Worm (Caenorhabditis elegans) whole organism, early embryonic: ENCODE results near the gene rog-1.

Experiments used
- B0310.2 ChIP-seq: sonication (generic microtip); optimal IDR thresholded peaks from 2 replicates; lab custom pipeline; 2016; ENCODE audit warnings: mild to moderate bottlenecking, missing genetic modification characterization, missing compliant biosample characterization
- F13C5.2 ChIP-seq: sonication (generic microtip); optimal IDR thresholded peaks from 2 replicates; lab custom pipeline; 2017; ENCODE audit warnings: mild to moderate bottlenecking, missing genetic modification characterization, inconsistent platforms, missing compliant biosample characterization
- aly-1 ChIP-seq: sonication (generic microtip); optimal IDR thresholded peaks from 2 replicates; lab custom pipeline; 2016; ENCODE audit warnings: missing genetic modification characterization, missing compliant biosample characterization
- ama-1 ChIP-seq: fragments of 150-350 bp; optimal IDR thresholded peaks from 2 replicates; lab custom pipeline; 2014
- ceh-13 ChIP-seq: fragments of 200-800 bp; sonication (Bioruptor generic); optimal IDR thresholded peaks from 2 replicates; lab custom pipeline; 2018; ENCODE audit warnings: mild to moderate bottlenecking, missing genetic modification characterization, missing compliant biosample characterization
- ceh-36 ChIP-seq: sonication (generic microtip); optimal IDR thresholded peaks from 2 replicates; lab custom pipeline; 2016; ENCODE audit warnings: missing genetic modification characterization, inconsistent platforms, missing compliant biosample characterization
- ets-7 ChIP-seq: sonication (generic microtip); optimal IDR thresholded peaks from 2 replicates; lab custom pipeline; 2016; ENCODE audit warnings: missing genotype, missing genetic modification characterization, missing compliant biosample characterization
- flt-1 ChIP-seq: fragments of 200-800 bp; sonication (Bioruptor generic); IDR thresholded peaks from 2 replicates; pipeline ENCODE4 v1.3.6; 2022; ENCODE audit warnings: missing genetic modification characterization, missing compliant biosample characterization
- hmbx-1 ChIP-seq: sonication (generic microtip); optimal IDR thresholded peaks from 2 replicates; lab custom pipeline; 2016; ENCODE audit warnings: mild to moderate bottlenecking, missing genetic modification characterization, missing compliant biosample characterization
- hmg-4 ChIP-seq: fragments of 200-800 bp; sonication (Bioruptor generic); optimal IDR thresholded peaks from 2 replicates; lab custom pipeline; 2018; ENCODE audit warnings: mild to moderate bottlenecking, missing genetic modification characterization, missing compliant biosample characterization
- hnd-1 ChIP-seq: sonication (generic microtip); optimal IDR thresholded peaks from 2 replicates; lab custom pipeline; 2016; ENCODE audit warnings: missing genetic modification characterization, missing compliant biosample characterization
- pes-1 ChIP-seq: fragments of 200-800 bp; sonication (Bioruptor generic); IDR thresholded peaks from 2 replicates; pipeline ENCODE4 v1.3.6; 2022; ENCODE audit warnings: missing genetic modification reagents, missing genetic modification characterization, missing compliant biosample characterization
- scrt-1 ChIP-seq: fragments of 200-800 bp; sonication (Bioruptor generic); IDR thresholded peaks from 2 replicates; pipeline ENCODE4 v1.3.6; 2022; ENCODE audit warnings: missing genetic modification characterization, missing compliant biosample characterization
- sea-1 ChIP-seq: fragments of 200-800 bp; sonication (Bioruptor generic); conservative IDR thresholded peaks from 2 replicates; pipeline ENCODE4 v1.3.6; 2022; ENCODE audit warnings: missing genetic modification characterization, missing compliant biosample characterization
- tbx-11 ChIP-seq: fragments of 200-800 bp; sonication (Bioruptor generic); IDR thresholded peaks from 2 replicates; pipeline ENCODE4 v1.3.6; 2022; ENCODE audit warnings: missing genetic modification characterization, missing compliant biosample characterization
- tbx-37 ChIP-seq: fragments of 200-800 bp; sonication (Bioruptor generic); conservative IDR thresholded peaks from 2 replicates; pipeline ENCODE4 v1.3.6; 2022; ENCODE audit warnings: missing genetic modification reagents, missing genetic modification characterization, missing compliant biosample characterization
- tra-4 ChIP-seq: sonication (generic microtip); optimal IDR thresholded peaks from 2 replicates; lab custom pipeline; 2017; ENCODE audit warnings: missing genetic modification characterization, missing compliant biosample characterization

rog-1 gene

ce11 chrII:1368756-1369155, 6.0 kb downstream of the rog-1 start:
- TF ChIP-seq ets-7 (tag; lab: Kevin White, UChicago) (no peak), scrt-1 (GFP tag; lab: Robert Waterston, UW) (no peak), hnd-1 (tag; lab: Kevin White, UChicago) (no peak), tbx-11 (GFP tag; lab: Robert Waterston, UW) (no peak), F13C5.2 (tag; lab: Kevin White, UChicago) (no peak), pes-1 (GFP tag; lab: Robert Waterston, UW) (no peak), flt-1 (GFP tag; lab: Robert Waterston, UW) (no peak), tbx-37 (GFP tag; lab: Robert Waterston, UW) (no peak), aly-1 (tag; lab: Kevin White, UChicago) (no peak), ceh-36 (tag; lab: Kevin White, UChicago) (no peak), tra-4 (no peak), ama-1 (lab: Kevin White, UChicago) (no peak), sea-1 (GFP tag; lab: Robert Waterston, UW) (no peak), hmbx-1 (tag; lab: Kevin White, UChicago) (no peak), ceh-13 (no peak), hmg-4 (GFP tag; lab: Kevin White, UChicago) (no peak)

ce11 chrII:1365985-1366384, 8.8 kb downstream of the rog-1 start:
- TF ChIP-seq ets-7 (tag; lab: Kevin White, UChicago) (no peak), F13C5.2 (tag; lab: Kevin White, UChicago) (no peak), aly-1 (tag; lab: Kevin White, UChicago) (no peak), tbx-37 (GFP tag; lab: Robert Waterston, UW) (no peak), ceh-13 (no peak), scrt-1 (GFP tag; lab: Robert Waterston, UW) (no peak), sea-1 (GFP tag; lab: Robert Waterston, UW) (no peak), pes-1 (GFP tag; lab: Robert Waterston, UW) (no peak), flt-1 (GFP tag; lab: Robert Waterston, UW) (no peak), hnd-1 (tag; lab: Kevin White, UChicago) (no peak), hmg-4 (GFP tag; lab: Kevin White, UChicago) (no peak), ceh-36 (tag; lab: Kevin White, UChicago) (no peak), tra-4 (no peak), ama-1 (lab: Kevin White, UChicago) (no peak), tbx-11 (GFP tag; lab: Robert Waterston, UW) (no peak), B0310.2 (tag; lab: Kevin White, UChicago) (no peak), hmbx-1 (tag; lab: Kevin White, UChicago) (no peak)

ce11 chrII:1362423-1362822, 12.4 kb downstream of the rog-1 start:
- TF ChIP-seq ceh-36 (tag; lab: Kevin White, UChicago): no peak
- no peak for TF ChIP-seq sea-1 (GFP tag; lab: Robert Waterston, UW)
- no peak for TF ChIP-seq F13C5.2 (tag; lab: Kevin White, UChicago)
- no peak for TF ChIP-seq hmbx-1 (tag; lab: Kevin White, UChicago)
- TF ChIP-seq scrt-1 (GFP tag; lab: Robert Waterston, UW): no peak
- TF ChIP-seq hnd-1 (tag; lab: Kevin White, UChicago): no peak
- no peak for TF ChIP-seq ets-7 (tag; lab: Kevin White, UChicago)
- no peak for TF ChIP-seq aly-1 (tag; lab: Kevin White, UChicago)

ce11 chrII:1360257-1360656, 14.5 kb downstream of the rog-1 start:
- TF ChIP-seq ama-1 (lab: Kevin White, UChicago) (no peak), F13C5.2 (tag; lab: Kevin White, UChicago) (no peak), scrt-1 (GFP tag; lab: Robert Waterston, UW) (no peak), tra-4 (no peak), hmg-4 (GFP tag; lab: Kevin White, UChicago) (no peak), sea-1 (GFP tag; lab: Robert Waterston, UW) (no peak), ceh-13 (no peak), ets-7 (tag; lab: Kevin White, UChicago) (no peak), ceh-36 (tag; lab: Kevin White, UChicago) (no peak), tbx-11 (GFP tag; lab: Robert Waterston, UW) (no peak), B0310.2 (tag; lab: Kevin White, UChicago) (no peak), hnd-1 (tag; lab: Kevin White, UChicago) (no peak)

- TF ChIP-seq B0310.2 (tag; lab: Kevin White, UChicago) (no peak), scrt-1 (GFP tag; lab: Robert Waterston, UW) (no peak), aly-1 (tag; lab: Kevin White, UChicago) (no peak), ets-7 (tag; lab: Kevin White, UChicago) (no peak), tbx-11 (GFP tag; lab: Robert Waterston, UW) (no peak), hnd-1 (tag; lab: Kevin White, UChicago) (no peak), ceh-13 (no peak), tbx-37 (GFP tag; lab: Robert Waterston, UW) (no peak), F13C5.2 (tag; lab: Kevin White, UChicago) (no peak)
Measured at ce11 chrII:1357905-1358304, 16.9 kb downstream of the rog-1 start, which contains the start of gene C13A10.2. Gene C13A10.2, minus strand, starts transcription at chrII:1358005.

ce11 chrII:1357262-1357661, 17.5 kb downstream of the rog-1 start:
- TF ChIP-seq tbx-37 (GFP tag; lab: Robert Waterston, UW) (no peak), aly-1 (tag; lab: Kevin White, UChicago) (no peak), B0310.2 (tag; lab: Kevin White, UChicago) (no peak), tbx-11 (GFP tag; lab: Robert Waterston, UW) (no peak), sea-1 (GFP tag; lab: Robert Waterston, UW) (no peak), hmbx-1 (tag; lab: Kevin White, UChicago) (no peak), ceh-36 (tag; lab: Kevin White, UChicago) (no peak), scrt-1 (GFP tag; lab: Robert Waterston, UW) (no peak), ama-1 (lab: Kevin White, UChicago) (no peak), F13C5.2 (tag; lab: Kevin White, UChicago) (no peak), pes-1 (GFP tag; lab: Robert Waterston, UW) (no peak), ceh-13 (no peak), ets-7 (tag; lab: Kevin White, UChicago) (no peak), tra-4 (no peak), hnd-1 (tag; lab: Kevin White, UChicago) (no peak), flt-1 (GFP tag; lab: Robert Waterston, UW) (no peak), hmg-4 (GFP tag; lab: Kevin White, UChicago) (no peak)
